Fruit fly (Drosophila melanogaster): Measurements from ENCODE around the gene dmt.

dm6 chr3R:9759360-9760191 is 48.6 kb downstream of the dmt start, which contains the start of gene Mpi:
- no peak for TF ChIP-seq CG11696 (GFP tag; IDR thresholded peaks at IDR 0.05)
- peak; percentile 44 for TF ChIP-seq inv (GFP tag; IDR thresholded peaks at IDR 0.05; ENCODE audit: partially characterized antibody)
- peak; percentile 2 for TF ChIP-seq fd3F (GFP tag; optimal IDR thresholded peaks at IDR 0.05)
- no peak for TF ChIP-seq CG42726 (GFP tag; IDR thresholded peaks at IDR 0.05; ENCODE audit: partially characterized antibody)
- no peak for TF ChIP-seq CG18011 (GFP tag; optimal IDR thresholded peaks at IDR 0.05)
- TF ChIP-seq lola (GFP tag; optimal IDR thresholded peaks at IDR 0.05): peak in 1 of 3 experiments; percentile 44
- TF ChIP-seq pfk (GFP tag; optimal IDR thresholded peaks at IDR 0.05): no peak
- peak; percentile 34 for TF ChIP-seq CG15696 (tag; optimal IDR thresholded peaks at IDR 0.05)
- TF ChIP-seq ERR (GFP tag; optimal IDR thresholded peaks at IDR 0.05): peak; percentile 97
- no peak for TF ChIP-seq CG10565 (GFP tag; optimal IDR thresholded peaks at IDR 0.05)
